Worm (Caenorhabditis elegans): ENCODE measurements around the gene srd-25.

ce11 chrV:7603404-7603803 is 28.4 kb upstream of the srd-25 start, which contains the start of gene C50E3.11:
- TF ChIP-seq ama-1 (optimal IDR thresholded peaks at IDR 0.05), result no peak
- TF ChIP-seq tbx-11 (GFP tag; IDR thresholded peaks at IDR 0.05), result no peak
